Fruit fly (Drosophila melanogaster) whole organism, embryonic: ENCODE results near the gene CG33668.

Experiments used
- Awh ChIP-seq: fragments of 200-800 bp; sonication (Bioruptor generic); IDR thresholded peaks from 2 replicates; pipeline ENCODE4, ENCODE4 v1.3.6; 2022; ENCODE audit warnings: missing biosample characterization, missing genetic modification characterization
- BtbVII ChIP-seq: fragments of 200-800 bp; sonication (Bioruptor generic); optimal IDR thresholded peaks from 3 replicates; lab custom pipeline; 2017; ENCODE audit warnings: missing biosample characterization, mild to moderate bottlenecking, missing genetic modification characterization
- CG10209 ChIP-seq: fragments of 200-800 bp; sonication (Bioruptor generic); optimal IDR thresholded peaks from 3 replicates; lab custom pipeline; 2017; ENCODE audit warnings: missing biosample characterization, mild to moderate bottlenecking, missing genetic modification characterization, missing genetic modification reagents
- CG10267 ChIP-seq: fragments of 200-800 bp; sonication (Bioruptor generic); optimal IDR thresholded peaks from 2 replicates; lab custom pipeline; 2018; ENCODE audit warnings: missing biosample characterization, mild to moderate bottlenecking, missing genetic modification characterization, moderate library complexity
- CG1233 ChIP-seq: fragments of 200-800 bp; sonication (Bioruptor generic); optimal IDR thresholded peaks from 4 replicates; lab custom pipeline; 2018; ENCODE audit warnings: missing biosample characterization, mild to moderate bottlenecking, missing genetic modification characterization
- CG12942 ChIP-seq: fragments of 200-800 bp; sonication (Bioruptor generic); optimal IDR thresholded peaks from 3 replicates; lab custom pipeline; 2016; ENCODE audit warnings: missing biosample characterization, missing genetic modification characterization
- CG13775 ChIP-seq: fragments of 200-800 bp; sonication (Bioruptor generic); optimal IDR thresholded peaks from 3 replicates; lab custom pipeline; 2017; ENCODE audit warnings: missing biosample characterization, mild to moderate bottlenecking, missing genetic modification characterization
- CG14441 ChIP-seq: fragments of 200-800 bp; sonication (Bioruptor generic); IDR thresholded peaks from 2 replicates; pipeline ENCODE4 v1.3.6; 2022; ENCODE audit warnings: missing biosample characterization, missing genetic modification characterization
- CG17359 ChIP-seq: fragments of 200-800 bp; sonication (Bioruptor generic); optimal IDR thresholded peaks from 3 replicates; lab custom pipeline; 2018; ENCODE audit warnings: missing biosample characterization, mild to moderate bottlenecking, missing genetic modification characterization, moderate library complexity
- CG1832 ChIP-seq: fragments of 200-800 bp; sonication (Bioruptor generic); optimal IDR thresholded peaks from 2 replicates; lab custom pipeline; 2017; ENCODE audit warnings: missing biosample characterization, mild to moderate bottlenecking, missing genetic modification characterization, inconsistent platforms
- CG2116 ChIP-seq: fragments of 200-800 bp; sonication (Bioruptor generic); optimal IDR thresholded peaks from 3 replicates; lab custom pipeline; 2018; ENCODE audit warnings: missing biosample characterization, mild to moderate bottlenecking, missing genetic modification characterization
- CG3726 ChIP-seq: fragments of 200-800 bp; sonication (Bioruptor generic); IDR thresholded peaks from 3 replicates; pipeline ENCODE4, ENCODE4 v1.3.6; 2022; ENCODE audit warnings: missing biosample characterization, missing genetic modification characterization
- CG43689 ChIP-seq: fragments of 200-800 bp; sonication (Bioruptor generic); IDR thresholded peaks from 2 replicates; pipeline ENCODE4 v1.3.6; 2022; ENCODE audit warnings: missing biosample characterization, missing genetic modification characterization
- CG4404 ChIP-seq: fragments of 200-800 bp; sonication (Bioruptor generic); IDR thresholded peaks from 2 replicates; pipeline ENCODE4 v1.3.6; 2022; ENCODE audit warnings: missing biosample characterization, missing genetic modification characterization
- CG4617 ChIP-seq: fragments of 200-800 bp; sonication (Bioruptor generic); optimal IDR thresholded peaks from 3 replicates; lab custom pipeline; 2016; ENCODE audit warnings: missing biosample characterization, missing genetic modification characterization, borderline replicate concordance
- CG4820 ChIP-seq: fragments of 200-800 bp; sonication (Bioruptor generic); optimal IDR thresholded peaks from 3 replicates; lab custom pipeline; 2016; ENCODE audit warnings: missing biosample characterization, missing genetic modification characterization
- CG6765 ChIP-seq: fragments of 200-800 bp; sonication (Bioruptor generic); optimal IDR thresholded peaks from 3 replicates; lab custom pipeline; 2017; ENCODE audit warnings: missing biosample characterization, mild to moderate bottlenecking, missing genetic modification characterization
- CG7372 ChIP-seq: fragments of 200-800 bp; sonication (Bioruptor generic); IDR thresholded peaks from 2 replicates; pipeline ENCODE4 v1.3.6; 2022; ENCODE audit warnings: missing biosample characterization, missing genetic modification characterization
- CG7745 ChIP-seq: fragments of 200-800 bp; sonication (Bioruptor generic); optimal IDR thresholded peaks from 2 replicates; lab custom pipeline; 2018; ENCODE audit warnings: missing biosample characterization, mild to moderate bottlenecking, missing genetic modification characterization, moderate library complexity
- CG8765 ChIP-seq: fragments of 200-800 bp; sonication (Bioruptor generic); IDR thresholded peaks from 2 replicates; pipeline ENCODE4 v1.3.6; 2022; ENCODE audit warnings: missing biosample characterization, missing genetic modification characterization
- CG9609 ChIP-seq: fragments of 200-800 bp; sonication (Bioruptor generic); optimal IDR thresholded peaks from 3 replicates; lab custom pipeline; 2016; ENCODE audit warnings: missing biosample characterization, missing genetic modification characterization
- HHEX ChIP-seq: fragments of 200-800 bp; sonication (Bioruptor generic); optimal IDR thresholded peaks from 3 replicates; lab custom pipeline; 2017; ENCODE audit warnings: missing biosample characterization, mild to moderate bottlenecking, missing genetic modification characterization, missing genetic modification reagents
- HLH3B ChIP-seq: fragments of 200-800 bp; sonication (Bioruptor generic); IDR thresholded peaks from 2 replicates; pipeline ENCODE4 v1.3.6; 2022; ENCODE audit warnings: missing biosample characterization, missing genetic modification characterization
- Hey ChIP-seq: fragments of 200-800 bp; sonication (Bioruptor generic); optimal IDR thresholded peaks from 3 replicates; lab custom pipeline; 2018; ENCODE audit warnings: missing biosample characterization, mild to moderate bottlenecking, missing genetic modification characterization
- HmgZ ChIP-seq: fragments of 200-800 bp; sonication (Bioruptor generic); optimal IDR thresholded peaks from 2 replicates; lab custom pipeline; 2018; ENCODE audit warnings: missing biosample characterization, mild to moderate bottlenecking, missing genetic modification characterization
- Lpt ChIP-seq: fragments of >200 bp; optimal IDR thresholded peaks from 2 replicates; lab custom pipeline; 2018; ENCODE audit warnings: missing biosample characterization, missing genetic modification characterization
- MESR4 ChIP-seq: fragments of 200-800 bp; sonication (Bioruptor generic); optimal IDR thresholded peaks from 2 replicates; lab custom pipeline; 2018; ENCODE audit warnings: missing biosample characterization, mild to moderate bottlenecking, missing genetic modification characterization, moderate library complexity
- Mrtf ChIP-seq: fragments of 200-800 bp; sonication (Bioruptor generic); IDR thresholded peaks from 3 replicates; pipeline ENCODE4 v1.3.6; 2022; ENCODE audit warnings: missing biosample characterization, missing genetic modification characterization
- Oli ChIP-seq: fragments of 200-800 bp; sonication (Bioruptor generic); optimal IDR thresholded peaks from 2 replicates; lab custom pipeline; 2018; ENCODE audit warnings: missing biosample characterization, mild to moderate bottlenecking, missing genetic modification characterization, moderate library complexity
- PHDP ChIP-seq: fragments of 200-800 bp; sonication (Bioruptor generic); optimal IDR thresholded peaks from 3 replicates; lab custom pipeline; 2018; ENCODE audit warnings: missing biosample characterization, mild to moderate bottlenecking, missing genetic modification characterization, moderate library complexity
- Trl ChIP-seq, 3 experiments: fragments of >200 bp in 2 of 3; fragments of 200-800 bp in 1 of 3; sonication (Bioruptor generic) in 1 of 3; optimal IDR thresholded peaks; 2 replicates in 1 of 3; 3 replicates in 2 of 3; lab custom pipeline; 2016 to 2017; ENCODE audit warnings: missing biosample characterization in 1 of 3, missing genetic modification characterization in 1 of 3
- Vsx1 ChIP-seq: fragments of 200-800 bp; sonication (Bioruptor generic); optimal IDR thresholded peaks from 2 replicates; lab custom pipeline; 2017; ENCODE audit warnings: missing biosample characterization, mild to moderate bottlenecking, missing genetic modification characterization, missing genetic modification reagents
- al ChIP-seq: fragments of 200-800 bp; sonication (Bioruptor generic); IDR thresholded peaks from 2 replicates; pipeline ENCODE4 v1.3.6; 2022; ENCODE audit warnings: missing biosample characterization, missing genetic modification characterization
- bbx ChIP-seq: fragments of 200-800 bp; sonication (Bioruptor generic); IDR thresholded peaks from 2 replicates; pipeline ENCODE4 v1.3.6; 2022; ENCODE audit warnings: missing biosample characterization, missing genetic modification characterization; ENCODE audit not compliant: partially characterized antibody
- bcd ChIP-seq: fragments of 200-800 bp; sonication (Bioruptor generic); optimal IDR thresholded peaks from 2 replicates; lab custom pipeline; 2017; ENCODE audit warnings: missing biosample characterization, mild to moderate bottlenecking, missing genetic modification characterization
- cad ChIP-seq: fragments of >200 bp; optimal IDR thresholded peaks from 2 replicates; lab custom pipeline; 2017; ENCODE audit warnings: missing biosample characterization, missing genetic modification characterization
- croc ChIP-seq: fragments of 200-800 bp; sonication (Bioruptor generic); conservative IDR thresholded peaks from 3 replicates; pipeline ENCODE4 v1.3.6; 2022; ENCODE audit warnings: missing biosample characterization, missing genetic modification characterization
- dmrt99B ChIP-seq: fragments of 200-800 bp; sonication (Bioruptor generic); optimal IDR thresholded peaks from 2 replicates; lab custom pipeline; 2018; ENCODE audit warnings: missing biosample characterization, mild to moderate bottlenecking, missing genetic modification characterization, moderate library complexity
- ems ChIP-seq: fragments of 200-800 bp; sonication (Bioruptor generic); optimal IDR thresholded peaks from 3 replicates; lab custom pipeline; 2016; ENCODE audit warnings: missing biosample characterization, missing genetic modification characterization
- gfzf ChIP-seq: fragments of 200-800 bp; sonication (Bioruptor generic); optimal IDR thresholded peaks from 2 replicates; lab custom pipeline; 2016; ENCODE audit warnings: missing biosample characterization, mild to moderate bottlenecking, missing genetic modification characterization, moderate library complexity
- kah ChIP-seq: fragments of 200-800 bp; sonication (Bioruptor generic); optimal IDR thresholded peaks from 2 replicates; lab custom pipeline; 2018; ENCODE audit warnings: missing biosample characterization, mild to moderate bottlenecking, missing genetic modification characterization
- kay ChIP-seq: fragments of 200-800 bp; sonication (Bioruptor generic); optimal IDR thresholded peaks from 2 replicates; lab custom pipeline; 2016; ENCODE audit warnings: missing biosample characterization, missing genetic modification characterization
- luna ChIP-seq: fragments of 200-800 bp; sonication (Bioruptor generic); optimal IDR thresholded peaks from 2 replicates; lab custom pipeline; 2016; ENCODE audit warnings: missing biosample characterization, missing genetic modification characterization
- nerfin-2 ChIP-seq: fragments of 200-800 bp; sonication (Bioruptor generic); IDR thresholded peaks from 2 replicates; pipeline ENCODE4 v1.3.6; 2022; ENCODE audit warnings: missing biosample characterization, missing genetic modification characterization; ENCODE audit not compliant: partially characterized antibody
- peb ChIP-seq: fragments of 200-800 bp; sonication (Bioruptor generic); IDR thresholded peaks from 2 replicates; pipeline ENCODE4 v1.3.6; 2022; ENCODE audit warnings: missing biosample characterization, missing genetic modification characterization
- pita ChIP-seq: fragments of 200-800 bp; sonication (Bioruptor generic); optimal IDR thresholded peaks from 2 replicates; lab custom pipeline; 2017; ENCODE audit warnings: missing biosample characterization, mild to moderate bottlenecking, missing genetic modification characterization
- repo ChIP-seq: fragments of 200-800 bp; sonication (Bioruptor generic); optimal IDR thresholded peaks from 2 replicates; lab custom pipeline; 2016; ENCODE audit warnings: missing biosample characterization, missing genetic modification characterization
- tio ChIP-seq: fragments of 200-800 bp; sonication (Bioruptor generic); optimal IDR thresholded peaks from 2 replicates; lab custom pipeline; 2017; ENCODE audit warnings: missing biosample characterization, missing genetic modification characterization, inconsistent platforms
- vnd ChIP-seq: fragments of 200-800 bp; sonication (Bioruptor generic); IDR thresholded peaks from 3 replicates; pipeline ENCODE4 v1.3.6; 2022; ENCODE audit warnings: missing biosample characterization, missing genetic modification characterization; ENCODE audit not compliant: partially characterized antibody
- zen2 ChIP-seq: fragments of 200-800 bp; sonication (Bioruptor generic); IDR thresholded peaks from 3 replicates; pipeline ENCODE4 v1.3.6; 2022; ENCODE audit warnings: missing biosample characterization, missing genetic modification characterization; ENCODE audit not compliant: partially characterized antibody

The CG33668 gene

dm6 chrX:6375636-6376035, 43.6 kb downstream of the CG33668 start (continued):
- TF ChIP-seq CG4404 (GFP tag; lab: Robert Waterston, UW) (no peak), bcd (GFP tag; lab: Kevin White, UChicago) (peak; percentile 35), CG14441 (GFP tag; lab: Robert Waterston, UW) (no peak), vnd (GFP tag; lab: Robert Waterston, UW) (no peak), CG8765 (no peak), CG1233 (GFP tag; lab: Kevin White, UChicago) (peak; percentile 18), PHDP (tag; lab: Kevin White, UChicago) (peak; percentile 54), kay (GFP tag; lab: Kevin White, UChicago) (no peak), CG4820 (GFP tag; lab: Kevin White, UChicago) (peak; percentile 33), croc (GFP tag; lab: Robert Waterston, UW) (no peak), Oli (peak; percentile 43), CG12942 (GFP tag; lab: Kevin White, UChicago) (peak; percentile 4), CG10209 (peak; percentile 39), CG17359 (tag; lab: Kevin White, UChicago) (peak; percentile 36), CG1832 (GFP tag; lab: Kevin White, UChicago) (no peak), Trl (optimal IDR thresholded peaks at IDR 0.05; lab: Kevin White, UChicago) (no peak), Trl (GFP tag; optimal IDR thresholded peaks at IDR 0.05; lab: Kevin White, UChicago) (peak; percentile 29), CG10267 (tag; lab: Kevin White, UChicago) (peak; percentile 8), Vsx1 (GFP tag; lab: Kevin White, UChicago) (no peak), CG3726 (no peak), CG7372 (GFP tag; lab: Robert Waterston, UW) (no peak), Lpt (GFP tag; lab: Kevin White, UChicago) (no peak), nerfin-2 (GFP tag; lab: Robert Waterston, UW) (no peak), Hey (tag; lab: Kevin White, UChicago) (no peak), Mrtf (GFP tag; lab: Robert Waterston, UW) (0 out of 3 replicates have a peak, but pooled peaks have one; percentile 24), CG2116 (no peak), MESR4 (GFP tag; lab: Kevin White, UChicago) (no peak), CG6765 (GFP tag; lab: Kevin White, UChicago) (peak; percentile 16), CG43689 (GFP tag; lab: Robert Waterston, UW) (0 out of 2 replicates have a peak, but pooled peaks have one; percentile 14), HmgZ (peak; percentile 10), CG4617 (no peak), zen2 (GFP tag; lab: Robert Waterston, UW) (no peak), peb (GFP tag; lab: Robert Waterston, UW) (no peak), CG13775 (GFP tag; lab: Kevin White, UChicago) (no peak), bbx (GFP tag; lab: Robert Waterston, UW) (no peak), tio (no peak), gfzf (no peak), ems (GFP tag; lab: Kevin White, UChicago) (peak; percentile 10), pita (GFP tag; lab: Kevin White, UChicago) (no peak), BtbVII (GFP tag; lab: Kevin White, UChicago) (peak; percentile 26), HHEX (GFP tag; lab: Kevin White, UChicago) (peak; percentile 40), cad (GFP tag; lab: Kevin White, UChicago) (no peak), HLH3B (GFP tag; lab: Robert Waterston, UW) (0 out of 2 replicates have a peak, but pooled peaks have one; percentile 25), CG7745 (tag; lab: Kevin White, UChicago) (no peak), al (no peak), kah (GFP tag; lab: Kevin White, UChicago) (no peak), dmrt99B (peak; percentile 67), Awh (no peak), luna (GFP tag; lab: Kevin White, UChicago) (no peak), CG9609 (GFP tag; lab: Kevin White, UChicago) (no peak), repo (no peak)
